Worm (Caenorhabditis elegans): Measurements from ENCODE around the gene ZK686.6.

- no peak for TF ChIP-seq aly-1 (tag; optimal IDR thresholded peaks at IDR 0.05)
- TF ChIP-seq hmg-4 (GFP tag; optimal IDR thresholded peaks at IDR 0.05), result no peak
- no peak for TF ChIP-seq ceh-36 (tag; optimal IDR thresholded peaks at IDR 0.05)
- TF ChIP-seq ets-7 (tag; optimal IDR thresholded peaks at IDR 0.05), result no peak
- TF ChIP-seq pes-1 (GFP tag; IDR thresholded peaks at IDR 0.05), result no peak
- no peak for TF ChIP-seq flt-1 (GFP tag; IDR thresholded peaks at IDR 0.05)
- TF ChIP-seq scrt-1 (GFP tag; IDR thresholded peaks at IDR 0.05), result no peak
Measured at ce11 chrIII:7795311-7795710, 22.5 kb upstream of the ZK686.6 start, which contains the start of gene cyk-7.
